Fruit fly (Drosophila melanogaster) whole organism, wandering third instar larva: ENCODE data around the gene Ilp3.

ENCODE experiments used
- Abd-B ChIP-seq: fragments of >200 bp; optimal IDR thresholded peaks from 2 replicates; lab custom pipeline; 2017; ENCODE audit warnings: missing biosample characterization, missing genetic modification characterization
- CG32264 ChIP-seq: fragments of 200-800 bp; sonication (Bioruptor generic); optimal IDR thresholded peaks from 2 replicates; lab custom pipeline; 2016; ENCODE audit warnings: missing biosample characterization, missing genetic modification characterization
- CG9705 ChIP-seq: fragments of 200-800 bp; sonication (Bioruptor generic); optimal IDR thresholded peaks from 2 replicates; lab custom pipeline; 2018; ENCODE audit warnings: missing biosample characterization, mild to moderate bottlenecking, missing genetic modification characterization
- CrebA ChIP-seq: fragments of 200-800 bp; sonication (Bioruptor generic); optimal IDR thresholded peaks from 2 replicates; lab custom pipeline; 2016; ENCODE audit warnings: missing biosample characterization, mild to moderate bottlenecking, missing genetic modification characterization, borderline replicate concordance
- Dfd ChIP-seq: fragments of >200 bp; optimal IDR thresholded peaks from 2 replicates; lab custom pipeline; 2017; ENCODE audit warnings: missing biosample characterization, missing genetic modification characterization
- Dif ChIP-seq: fragments of 200-275, 200-300 bp; sonication (Bioruptor generic); optimal IDR thresholded peaks from 2 replicates; lab custom pipeline; 2018; ENCODE audit warnings: missing biosample characterization, missing genetic modification characterization; ENCODE audit not compliant: partially characterized antibody
- GATAd ChIP-seq: sonication (Bioruptor generic); optimal IDR thresholded peaks from 2 replicates; lab custom pipeline; 2016; ENCODE audit warnings: missing biosample characterization, missing genetic modification characterization
- HLH106 ChIP-seq: fragments of 200-800 bp; optimal IDR thresholded peaks from 3 replicates; lab custom pipeline; 2019; ENCODE audit warnings: missing biosample characterization, mild to moderate bottlenecking, missing genetic modification characterization, moderate library complexity
- Hnf4 ChIP-seq: fragments of 200-800 bp; sonication (Bioruptor generic); optimal IDR thresholded peaks from 2 replicates; lab custom pipeline; 2016; ENCODE audit warnings: missing biosample characterization, mild to moderate bottlenecking, missing genetic modification characterization
- Hr78 ChIP-seq: fragments of >200 bp; optimal IDR thresholded peaks from 2 replicates; lab custom pipeline; 2017; ENCODE audit warnings: missing biosample characterization, missing genetic modification characterization
- Hr83 ChIP-seq: fragments of 200-300 bp; sonication (Bioruptor generic); optimal IDR thresholded peaks from 2 replicates; lab custom pipeline; 2016; ENCODE audit warnings: missing biosample characterization, mild to moderate bottlenecking, missing genetic modification characterization, moderate library complexity; ENCODE audit not compliant: poor library complexity, severe bottlenecking
- Jra ChIP-seq: sonication (Bioruptor generic); optimal IDR thresholded peaks from 2 replicates; lab custom pipeline; 2016; ENCODE audit warnings: missing biosample characterization, missing genetic modification characterization
- Myc ChIP-seq: fragments of >200 bp; optimal IDR thresholded peaks from 2 replicates; lab custom pipeline; 2017
- N ChIP-seq: fragments of >200 bp; optimal IDR thresholded peaks from 2 replicates; lab custom pipeline; 2018; ENCODE audit warnings: missing biosample characterization, missing external identifiers, missing genetic modification characterization
- OdsH ChIP-seq: fragments of 200-800 bp; sonication (Bioruptor generic); optimal IDR thresholded peaks from 2 replicates; lab custom pipeline; 2016; ENCODE audit warnings: missing biosample characterization, mild to moderate bottlenecking, missing genetic modification characterization
- Rel ChIP-seq, 2 experiments: fragments of 200-800 bp; sonication (Bioruptor generic) in 1 of 2; optimal IDR thresholded peaks; 2 replicates in 1 of 2; 3 replicates in 1 of 2; lab custom pipeline; 2016 to 2019; ENCODE audit warnings: mild to moderate bottlenecking in 2 of 2, missing biosample characterization in 2 of 2, missing genetic modification characterization in 2 of 2, moderate library complexity in 1 of 2
- Sp1 ChIP-seq: fragments of 200-800 bp; sonication (Bioruptor generic); optimal IDR thresholded peaks from 3 replicates; lab custom pipeline; 2019; ENCODE audit warnings: missing biosample characterization, mild to moderate bottlenecking, missing genetic modification characterization, moderate library complexity
- br ChIP-seq: fragments of 200-800 bp; sonication (Bioruptor generic); optimal IDR thresholded peaks from 2 replicates; lab custom pipeline; 2016; ENCODE audit warnings: missing biosample characterization, missing genetic modification characterization
- brk ChIP-seq: fragments of 200-800 bp; sonication (Bioruptor generic); optimal IDR thresholded peaks from 2 replicates; lab custom pipeline; 2016; ENCODE audit warnings: missing biosample characterization, mild to moderate bottlenecking, missing genetic modification characterization
- dl ChIP-seq, 2 experiments: fragments of 175-275, 200-275 bp in 1 of 2; fragments of 200-275 bp in 1 of 2; sonication (Bioruptor generic); optimal IDR thresholded peaks; lab custom pipeline; 2018; ENCODE audit warnings: mild to moderate bottlenecking in 2 of 2, missing biosample characterization in 2 of 2, missing genetic modification characterization in 2 of 2, moderate library complexity in 2 of 2; ENCODE audit not compliant: partially characterized antibody in 2 of 2, insufficient read depth in 1 of 2
- dmrt93B ChIP-seq: fragments of 200-800 bp; sonication (Bioruptor generic); optimal IDR thresholded peaks from 2 replicates; lab custom pipeline; 2018; ENCODE audit warnings: missing biosample characterization, mild to moderate bottlenecking, missing genetic modification characterization
- dsf ChIP-seq: sonication (Bioruptor generic); optimal IDR thresholded peaks from 2 replicates; lab custom pipeline; 2016; ENCODE audit warnings: missing biosample characterization, missing genetic modification characterization, borderline replicate concordance
- ey ChIP-seq: fragments of 200-800 bp; sonication (Bioruptor generic); optimal IDR thresholded peaks from 2 replicates; lab custom pipeline; 2016; ENCODE audit warnings: missing biosample characterization, missing genetic modification characterization
- foxo ChIP-seq, 2 experiments: fragments of 200-800 bp; sonication (Bioruptor generic); optimal IDR thresholded peaks; 2 replicates in 1 of 2; 3 replicates in 1 of 2; lab custom pipeline; 2016 to 2017; ENCODE audit warnings: missing biosample characterization in 2 of 2, missing genetic modification characterization in 2 of 2
- fru ChIP-seq: fragments of 200-800 bp; sonication (Bioruptor generic); optimal IDR thresholded peaks from 3 replicates; lab custom pipeline; 2016; ENCODE audit warnings: missing biosample characterization, mild to moderate bottlenecking, missing genetic modification characterization
- h ChIP-seq: fragments of 200-800 bp; sonication (Bioruptor generic); optimal IDR thresholded peaks from 3 replicates; lab custom pipeline; 2016; ENCODE audit warnings: missing biosample characterization, mild to moderate bottlenecking, missing genetic modification characterization
- lola ChIP-seq: fragments of >200 bp; optimal IDR thresholded peaks from 2 replicates; lab custom pipeline; 2017; ENCODE audit warnings: missing biosample characterization, missing genetic modification characterization
- psq ChIP-seq: fragments of 200-800 bp; sonication (Bioruptor generic); optimal IDR thresholded peaks from 3 replicates; lab custom pipeline; 2017; ENCODE audit warnings: missing biosample characterization, mild to moderate bottlenecking, missing genetic modification characterization, moderate library complexity
- rgr ChIP-seq: fragments of 200-800 bp; sonication (Bioruptor generic); optimal IDR thresholded peaks from 3 replicates; lab custom pipeline; 2016; ENCODE audit warnings: missing biosample characterization, mild to moderate bottlenecking, missing genetic modification characterization
- sage ChIP-seq: fragments of 200-800 bp; sonication (Bioruptor generic); optimal IDR thresholded peaks from 2 replicates; lab custom pipeline; 2016; ENCODE audit warnings: missing biosample characterization, mild to moderate bottlenecking, missing genetic modification characterization
- sv ChIP-seq: fragments of 200-800 bp; sonication (Bioruptor generic); optimal IDR thresholded peaks from 3 replicates; lab custom pipeline; 2016; ENCODE audit warnings: missing biosample characterization, missing genetic modification characterization
- tai ChIP-seq: sonication (Bioruptor generic); optimal IDR thresholded peaks from 2 replicates; lab custom pipeline; 2016; ENCODE audit warnings: missing biosample characterization, missing genetic modification characterization
- usp ChIP-seq: fragments of >200 bp; optimal IDR thresholded peaks from 2 replicates; lab custom pipeline; 2017; ENCODE audit warnings: missing biosample characterization, missing genetic modification characterization
- woc ChIP-seq: sonication (Bioruptor generic); optimal IDR thresholded peaks from 2 replicates; lab custom pipeline; 2016; ENCODE audit warnings: missing biosample characterization, mild to moderate bottlenecking, missing genetic modification characterization

The Ilp3 gene

dm6 chr3L:9802020-9802419 lies at the start of gene Ilp3:
TSS of gene Ilp3 (minus strand) at chr3L:9802120.
- TF ChIP-seq usp (no peak), rgr (no peak), Jra (no peak), dl (GFP tag; optimal IDR thresholded peaks at IDR 0.05; lab: Kevin White, UChicago; ENCODE audit: insufficient read depth in 1 of 2, partially characterized antibody in 2 of 2) (no peak), br (no peak), N (no peak), Hnf4 (no peak), woc (GFP tag; lab: Kevin White, UChicago) (no peak), OdsH (GFP tag; lab: Kevin White, UChicago) (no peak)

DNA sequence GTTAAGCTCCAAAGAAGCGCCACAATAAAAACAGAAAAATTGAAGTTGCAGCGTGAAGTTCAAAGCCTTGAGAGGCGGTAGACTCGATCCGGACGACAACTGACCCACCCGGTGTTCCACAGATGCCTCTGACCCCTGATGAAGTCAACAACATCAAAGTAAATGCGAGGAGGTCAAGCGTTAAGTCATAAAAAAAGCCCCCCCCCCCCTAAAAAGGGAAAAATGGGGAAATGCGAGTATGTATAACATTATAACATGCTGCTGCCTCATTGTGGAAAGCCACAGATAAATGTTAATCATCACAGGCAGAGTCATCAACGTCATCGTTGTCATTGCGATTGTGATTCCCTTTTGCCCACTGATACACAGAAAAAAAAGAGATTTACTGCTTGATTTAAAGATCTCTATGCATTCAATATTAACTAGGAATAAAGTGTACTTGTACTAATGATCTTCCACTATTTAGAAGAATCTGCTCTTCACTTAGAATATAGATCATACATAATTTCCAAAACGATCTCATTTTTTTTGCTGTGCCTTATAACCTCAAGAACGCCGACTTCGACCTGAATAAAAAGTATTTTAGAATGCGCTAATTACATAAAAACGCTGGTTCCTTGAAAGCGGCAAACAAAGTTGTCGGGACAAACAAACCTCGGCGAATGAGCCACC lies 49.2 kb upstream of the Ilp3 start:
- TF ChIP-seq Rel (GFP tag; optimal IDR thresholded peaks at IDR 0.05; lab: Kevin White, UChicago) = no peak
- no peak for TF ChIP-seq Rel (tag; optimal IDR thresholded peaks at IDR 0.05; lab: Kevin White, UChicago)
- no peak for TF ChIP-seq GATAd (GFP tag; lab: Kevin White, UChicago)
- no peak for TF ChIP-seq CrebA (GFP tag; lab: Kevin White, UChicago)
- TF ChIP-seq tai (GFP tag; lab: Kevin White, UChicago) = no peak
- TF ChIP-seq Hr83 = no peak
- TF ChIP-seq sv (GFP tag; lab: Kevin White, UChicago) = no peak
- no peak for TF ChIP-seq woc (GFP tag; lab: Kevin White, UChicago)
- TF ChIP-seq CG32264 (GFP tag; lab: Kevin White, UChicago) = no peak
- TF ChIP-seq lola (GFP tag; lab: Kevin White, UChicago) = no peak
- TF ChIP-seq Myc (lab: Kevin White, UChicago) = no peak
- no peak for TF ChIP-seq br
- no peak for TF ChIP-seq Dif
- TF ChIP-seq foxo (GFP tag; optimal IDR thresholded peaks at IDR 0.05; lab: Kevin White, UChicago) = no peak
- TF ChIP-seq Hr78 (GFP tag; lab: Kevin White, UChicago) = no peak
- no peak for TF ChIP-seq Abd-B
- TF ChIP-seq fru (GFP tag; lab: Kevin White, UChicago) = no peak
- no peak for TF ChIP-seq HLH106 (tag; lab: Kevin White, UChicago)
- no peak for TF ChIP-seq psq (GFP tag; lab: Kevin White, UChicago)

dm6 chr3L:9850114-9850513 lies 48.2 kb upstream of the Ilp3 start:
- TF ChIP-seq GATAd (GFP tag; lab: Kevin White, UChicago) (no peak), tai (GFP tag; lab: Kevin White, UChicago) (no peak), Jra (no peak), HLH106 (tag; lab: Kevin White, UChicago) (no peak), fru (GFP tag; lab: Kevin White, UChicago) (no peak)
- TF ChIP-seq, all 38 proteins: peak for 0

DNA sequence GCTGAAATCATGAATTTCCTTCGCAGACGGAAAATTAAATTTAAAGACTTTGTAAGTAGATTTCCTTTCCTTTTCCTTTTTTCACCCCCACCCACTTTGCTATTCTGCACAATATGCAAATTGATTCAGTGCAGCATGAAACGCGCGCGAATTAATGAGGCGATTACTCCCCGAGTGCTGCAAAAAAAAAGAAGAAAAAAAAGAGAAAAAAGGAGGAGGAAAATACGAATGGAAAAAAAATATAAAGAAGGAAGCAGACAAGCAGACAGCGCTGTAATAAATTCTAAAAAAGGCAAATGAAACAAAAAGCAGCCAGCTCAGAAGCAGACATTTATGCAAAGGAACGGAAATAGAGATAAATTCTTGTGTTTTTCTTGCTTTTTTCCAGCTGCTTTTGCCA lies 46.8 kb upstream of the Ilp3 start:
- TF ChIP-seq foxo (GFP tag; optimal IDR thresholded peaks at IDR 0.05; lab: Kevin White, UChicago) (no peak), lola (GFP tag; lab: Kevin White, UChicago) (no peak), brk (GFP tag; lab: Kevin White, UChicago) (no peak), Sp1 (GFP tag; lab: Kevin White, UChicago) (no peak), Hr78 (GFP tag; lab: Kevin White, UChicago) (no peak), dsf (no peak), dmrt93B (GFP tag; lab: Kevin White, UChicago) (no peak), OdsH (GFP tag; lab: Kevin White, UChicago) (no peak), Hr83 (no peak), Jra (no peak), CG9705 (GFP tag; lab: Kevin White, UChicago) (no peak), Dfd (GFP tag; lab: Kevin White, UChicago) (no peak)

DNA sequence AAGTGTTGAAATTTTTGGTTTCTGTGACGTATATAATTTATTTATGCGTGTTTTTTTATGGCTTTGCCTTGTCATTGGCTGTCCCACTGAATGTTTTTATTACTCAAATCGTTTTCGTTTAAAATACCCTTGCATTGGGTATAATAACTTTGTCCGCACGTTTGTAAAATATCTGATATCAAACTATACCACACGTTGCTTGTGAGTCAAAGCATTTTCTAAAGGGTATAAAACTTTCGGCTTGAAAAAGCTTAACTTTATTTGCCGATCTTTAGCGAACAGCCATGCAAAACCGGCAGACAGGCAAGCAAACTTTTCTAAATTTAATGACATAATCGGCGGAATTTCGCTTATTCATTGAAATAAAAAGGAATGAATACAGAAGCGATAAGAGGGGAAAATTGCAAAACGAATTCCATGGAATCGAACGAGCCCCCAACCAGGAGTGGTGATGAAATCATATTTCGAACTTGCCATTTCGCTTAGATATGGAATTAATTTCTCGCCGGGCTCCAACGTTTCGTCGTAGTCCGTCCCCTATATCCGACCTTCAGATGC lies 45.6 kb upstream of the Ilp3 start:
- TF ChIP-seq foxo (GFP tag; optimal IDR thresholded peaks at IDR 0.05; lab: Kevin White, UChicago) = peak in 1 of 2 experiments; percentile 54
- peak; percentile 60 for TF ChIP-seq ey (GFP tag; lab: Kevin White, UChicago)
- TF ChIP-seq HLH106 (tag; lab: Kevin White, UChicago) = peak; percentile 49
- TF ChIP-seq woc (GFP tag; lab: Kevin White, UChicago) = peak; percentile 41
- TF ChIP-seq h (GFP tag; lab: Kevin White, UChicago) = peak; percentile 61
- TF ChIP-seq fru (GFP tag; lab: Kevin White, UChicago) = peak; percentile 9
- peak; percentile 28 for TF ChIP-seq OdsH (GFP tag; lab: Kevin White, UChicago)
- TF ChIP-seq psq (GFP tag; lab: Kevin White, UChicago) = peak; percentile 44
- no peak for TF ChIP-seq CG32264 (GFP tag; lab: Kevin White, UChicago)
- TF ChIP-seq dl (GFP tag; optimal IDR thresholded peaks at IDR 0.05; lab: Kevin White, UChicago; ENCODE audit: insufficient read depth in 1 of 2, partially characterized antibody in 2 of 2) = no peak
- TF ChIP-seq rgr = peak; percentile 65
- TF ChIP-seq sv (GFP tag; lab: Kevin White, UChicago) = no peak
- no peak for TF ChIP-seq sage (GFP tag; lab: Kevin White, UChicago)
- TF ChIP-seq Hnf4 = no peak
- TF ChIP-seq br = peak; percentile 32
- TF ChIP-seq Sp1 (GFP tag; lab: Kevin White, UChicago) = peak; percentile 16
